Worm (Caenorhabditis elegans): ENCODE results near the gene F40A3.7.

Gene F40A3.7

ce11 chrV:7926784-7927183, 27.1 kb upstream of the F40A3.7 start, which contains the start of gene srsx-6:
TSS of gene srsx-6 (plus strand) at chrV:7927084.
- TF ChIP-seq ceh-24 (tag; optimal IDR thresholded peaks at IDR 0.05), result no peak
- TF ChIP-seq ceh-45 (GFP tag; IDR thresholded peaks at IDR 0.05), result no peak
- TF ChIP-seq ama-1 (optimal IDR thresholded peaks at IDR 0.05), result no peak
- no peak for TF ChIP-seq ttx-3 (tag; optimal IDR thresholded peaks at IDR 0.05)
- no peak for TF ChIP-seq nhr-232 (tag; optimal IDR thresholded peaks at IDR 0.05)
- no peak for TF ChIP-seq fkh-6 (tag; optimal IDR thresholded peaks at IDR 0.05)
- no peak for TF ChIP-seq unc-42 (tag; optimal IDR thresholded peaks at IDR 0.05)
- no peak for TF ChIP-seq pag-3 (tag; optimal IDR thresholded peaks at IDR 0.05; ENCODE audit: borderline replicate concordance)
- no peak for TF ChIP-seq fkh-10 (GFP tag; optimal IDR thresholded peaks at IDR 0.05)
- TF ChIP-seq hlh-13 (GFP tag; optimal IDR thresholded peaks at IDR 0.05), result no peak
- TF ChIP-seq sox-4 (tag; optimal IDR thresholded peaks at IDR 0.05), result no peak
- no peak for TF ChIP-seq ceh-31 (tag; optimal IDR thresholded peaks at IDR 0.05)
- no peak for TF ChIP-seq F13H6.1 (tag; optimal IDR thresholded peaks at IDR 0.05)
- no peak for TF ChIP-seq ceh-6 (GFP tag; optimal IDR thresholded peaks at IDR 0.05)
- no peak for TF ChIP-seq sdc-2 (tag; optimal IDR thresholded peaks at IDR 0.05)

ce11 chrV:7925483-7925882, 25.8 kb upstream of the F40A3.7 start, which contains the start of gene srsx-7:
TSS of gene srsx-7 (plus strand) at chrV:7925783.
- TF ChIP-seq ceh-19 (GFP tag; optimal IDR thresholded peaks at IDR 0.05), result no peak
- no peak for TF ChIP-seq ceh-9 (tag; optimal IDR thresholded peaks at IDR 0.05)
- no peak for TF ChIP-seq ttx-3 (tag; optimal IDR thresholded peaks at IDR 0.05)
- no peak for TF ChIP-seq Y22D7AL.16 (tag; optimal IDR thresholded peaks at IDR 0.05)
- no peak for TF ChIP-seq K02D7.2 (tag; optimal IDR thresholded peaks at IDR 0.05)
- no peak for TF ChIP-seq sox-2 (GFP tag; IDR thresholded peaks at IDR 0.05)

ce11 chrV:7908431-7908830, 8.8 kb upstream of the F40A3.7 start:
- TF ChIP-seq mec-3 (tag; optimal IDR thresholded peaks at IDR 0.05; ENCODE audit: borderline replicate concordance) (no peak), ceh-2 (tag; optimal IDR thresholded peaks at IDR 0.05) (no peak), ceh-18 (tag; optimal IDR thresholded peaks at IDR 0.05) (no peak), ceh-31 (tag; optimal IDR thresholded peaks at IDR 0.05) (no peak), ref-2 (tag; optimal IDR thresholded peaks at IDR 0.05) (no peak), pha-4 (tag; optimal IDR thresholded peaks at IDR 0.05) (no peak), unc-42 (tag; optimal IDR thresholded peaks at IDR 0.05) (no peak), ceh-45 (GFP tag; IDR thresholded peaks at IDR 0.05) (no peak), npax-4 (tag; optimal IDR thresholded peaks at IDR 0.05) (no peak), madf-2 (tag; optimal IDR thresholded peaks at IDR 0.05) (no peak)

- no peak for TF ChIP-seq T23F11.4 (GFP tag; optimal IDR thresholded peaks at IDR 0.05)
- TF ChIP-seq fax-1 (tag; optimal IDR thresholded peaks at IDR 0.05), result no peak
- no peak for TF ChIP-seq hlh-15 (tag; optimal IDR thresholded peaks at IDR 0.05)
These were observed 4.7 kb upstream of the F40A3.7 start for ce11 chrV:7904389-7904788.

ce11 chrV:7901222-7901621, 1.6 kb upstream of the F40A3.7 start:
- TF ChIP-seq zip-5 (tag; optimal IDR thresholded peaks at IDR 0.05) (no peak), pax-1 (tag; optimal IDR thresholded peaks at IDR 0.05) (no peak), C38D4.7 (GFP tag; optimal IDR thresholded peaks at IDR 0.05) (no peak), ttx-3 (tag; optimal IDR thresholded peaks at IDR 0.05) (no peak), hlh-6 (tag; optimal IDR thresholded peaks at IDR 0.05) (no peak), ceh-18 (tag; optimal IDR thresholded peaks at IDR 0.05) (no peak), che-1 (tag; optimal IDR thresholded peaks at IDR 0.05) (no peak), fkh-10 (GFP tag; optimal IDR thresholded peaks at IDR 0.05) (no peak), unc-42 (tag; optimal IDR thresholded peaks at IDR 0.05) (no peak), ref-2 (tag; optimal IDR thresholded peaks at IDR 0.05) (no peak), hlh-15 (tag; optimal IDR thresholded peaks at IDR 0.05) (no peak), T23F11.4 (GFP tag; optimal IDR thresholded peaks at IDR 0.05) (no peak), npax-4 (tag; optimal IDR thresholded peaks at IDR 0.05) (no peak), ceh-6 (GFP tag; optimal IDR thresholded peaks at IDR 0.05) (no peak), sox-4 (tag; optimal IDR thresholded peaks at IDR 0.05) (no peak), pha-2 (tag; optimal IDR thresholded peaks at IDR 0.05) (no peak), sox-2 (GFP tag; IDR thresholded peaks at IDR 0.05) (no peak), elt-4 (tag; optimal IDR thresholded peaks at IDR 0.05) (no peak)

All from whole organism, late embryonic.